Fruit fly (Drosophila melanogaster) whole organism, embryonic: Measurements from ENCODE around the gene CG3704.

Experiments used
- Atf-2 ChIP-seq: fragments of 200-800 bp; sonication (Bioruptor generic); optimal IDR thresholded peaks from 2 replicates; lab custom pipeline; 2016; ENCODE audit warnings: missing biosample characterization, missing genetic modification characterization
- B-H2 ChIP-seq: fragments of 200-800 bp; sonication (Bioruptor generic); optimal IDR thresholded peaks from 2 replicates; lab custom pipeline; 2018; ENCODE audit warnings: missing biosample characterization, mild to moderate bottlenecking, missing genetic modification characterization
- CG10543 ChIP-seq: fragments of 200-800 bp; sonication (Bioruptor generic); optimal IDR thresholded peaks from 3 replicates; lab custom pipeline; 2017; ENCODE audit warnings: missing biosample characterization, mild to moderate bottlenecking, missing genetic modification characterization, moderate library complexity
- CG11085 ChIP-seq: fragments of 200-800 bp; sonication (Bioruptor generic); IDR thresholded peaks from 2 replicates; pipeline ENCODE4 v1.3.6; 2022; ENCODE audit warnings: missing biosample characterization, missing genetic modification characterization
- CG12236 ChIP-seq: fragments of 200-800 bp; sonication (Bioruptor generic); optimal IDR thresholded peaks from 2 replicates; lab custom pipeline; 2016; ENCODE audit warnings: missing biosample characterization, missing genetic modification characterization
- CG12769 ChIP-seq: fragments of 200-800 bp; sonication (Bioruptor generic); optimal IDR thresholded peaks from 2 replicates; lab custom pipeline; 2019; ENCODE audit warnings: missing biosample characterization, mild to moderate bottlenecking, missing genetic modification characterization, moderate library complexity
- CG12942 ChIP-seq: fragments of 200-800 bp; sonication (Bioruptor generic); optimal IDR thresholded peaks from 3 replicates; lab custom pipeline; 2016; ENCODE audit warnings: missing biosample characterization, missing genetic modification characterization
- CG16813 ChIP-seq: fragments of 200-800 bp; sonication (Bioruptor generic); IDR thresholded peaks from 3 replicates; pipeline ENCODE4 v1.3.6; 2022; ENCODE audit warnings: missing biosample characterization, missing genetic modification characterization; ENCODE audit not compliant: partially characterized antibody
- CG16863 ChIP-seq: fragments of 200-800 bp; sonication (Bioruptor generic); optimal IDR thresholded peaks from 3 replicates; lab custom pipeline; 2016; ENCODE audit warnings: missing biosample characterization, missing genetic modification characterization
- CG17385 ChIP-seq: fragments of 200-800 bp; sonication (Bioruptor generic); optimal IDR thresholded peaks from 3 replicates; lab custom pipeline; 2018; ENCODE audit warnings: missing biosample characterization, mild to moderate bottlenecking, missing genetic modification characterization
- CG17612 ChIP-seq: fragments of 200-800 bp; sonication (Bioruptor generic); IDR thresholded peaks from 2 replicates; pipeline ENCODE4 v1.3.6; 2022; ENCODE audit warnings: missing biosample characterization, missing genetic modification characterization
- CG18619 ChIP-seq: fragments of 200-800 bp; sonication (Bioruptor generic); optimal IDR thresholded peaks from 3 replicates; lab custom pipeline; 2017; ENCODE audit warnings: missing biosample characterization, mild to moderate bottlenecking, missing genetic modification characterization
- CG2120 ChIP-seq: fragments of 200-800 bp; sonication (Bioruptor generic); optimal IDR thresholded peaks from 3 replicates; lab custom pipeline; 2016; ENCODE audit warnings: missing biosample characterization, missing genetic modification characterization
- CG31224 ChIP-seq: fragments of 200-800 bp; sonication (Bioruptor generic); IDR thresholded peaks from 2 replicates; pipeline ENCODE4 v1.3.6; 2022; ENCODE audit warnings: missing biosample characterization, missing genetic modification characterization
- CG31365 ChIP-seq: fragments of 200-800 bp; sonication (Bioruptor generic); optimal IDR thresholded peaks from 2 replicates; lab custom pipeline; 2018; ENCODE audit warnings: missing biosample characterization, mild to moderate bottlenecking, missing genetic modification characterization
- CG31441 ChIP-seq: fragments of 200-800 bp; sonication (Bioruptor generic); IDR thresholded peaks from 2 replicates; pipeline ENCODE4 v1.3.6; 2022; ENCODE audit warnings: missing biosample characterization, missing genetic modification characterization
- CG3163 ChIP-seq: fragments of 200-800 bp; sonication (Bioruptor generic); optimal IDR thresholded peaks from 3 replicates; lab custom pipeline; 2016; ENCODE audit warnings: missing biosample characterization, missing genetic modification characterization
- CG34224 ChIP-seq: fragments of 200-800 bp; sonication (Bioruptor generic); IDR thresholded peaks from 3 replicates; pipeline ENCODE4 v1.3.6; 2022; ENCODE audit warnings: missing biosample characterization, missing genetic modification characterization; ENCODE audit not compliant: partially characterized antibody
- CG3726 ChIP-seq: fragments of 200-800 bp; sonication (Bioruptor generic); IDR thresholded peaks from 3 replicates; pipeline ENCODE4, ENCODE4 v1.3.6; 2022; ENCODE audit warnings: missing biosample characterization, missing genetic modification characterization
- CG43689 ChIP-seq: fragments of 200-800 bp; sonication (Bioruptor generic); IDR thresholded peaks from 2 replicates; pipeline ENCODE4 v1.3.6; 2022; ENCODE audit warnings: missing biosample characterization, missing genetic modification characterization
- CG6689 ChIP-seq: fragments of 200-800 bp; sonication (Bioruptor generic); IDR thresholded peaks from 2 replicates; pipeline ENCODE4 v1.3.6; 2022; ENCODE audit warnings: missing biosample characterization, missing genetic modification characterization
- CG6765 ChIP-seq: fragments of 200-800 bp; sonication (Bioruptor generic); optimal IDR thresholded peaks from 3 replicates; lab custom pipeline; 2017; ENCODE audit warnings: missing biosample characterization, mild to moderate bottlenecking, missing genetic modification characterization
- CG8765 ChIP-seq: fragments of 200-800 bp; sonication (Bioruptor generic); IDR thresholded peaks from 2 replicates; pipeline ENCODE4 v1.3.6; 2022; ENCODE audit warnings: missing biosample characterization, missing genetic modification characterization
- CG8944 ChIP-seq: fragments of 200-800 bp; sonication (Bioruptor generic); optimal IDR thresholded peaks from 3 replicates; lab custom pipeline; 2016; ENCODE audit warnings: missing biosample characterization, missing genetic modification characterization
- CG9817 ChIP-seq: fragments of 200-800 bp; sonication (Bioruptor generic); optimal IDR thresholded peaks from 2 replicates; lab custom pipeline; 2018; ENCODE audit warnings: missing biosample characterization, mild to moderate bottlenecking, missing genetic modification characterization, moderate library complexity
- Camta ChIP-seq: fragments of 200-800 bp; sonication (Bioruptor generic); optimal IDR thresholded peaks from 2 replicates; lab custom pipeline; 2016; ENCODE audit warnings: missing biosample characterization, missing genetic modification characterization
- CrebB ChIP-seq: fragments of 200-800 bp; sonication (Bioruptor generic); optimal IDR thresholded peaks from 3 replicates; lab custom pipeline; 2018; ENCODE audit warnings: missing biosample characterization, mild to moderate bottlenecking, missing genetic modification characterization
- Dfd ChIP-seq, 2 experiments: fragments of >200 bp; optimal IDR thresholded peaks; 2 replicates each; lab custom pipeline; 2017; ENCODE audit warnings: missing biosample characterization in 2 of 2, missing genetic modification characterization in 2 of 2
- Fer3 ChIP-seq: fragments of 200-800 bp; sonication (Bioruptor generic); optimal IDR thresholded peaks from 2 replicates; lab custom pipeline; 2018; ENCODE audit warnings: missing biosample characterization, mild to moderate bottlenecking, missing genetic modification characterization, moderate library complexity
- Hr3 ChIP-seq: fragments of 200-800 bp; sonication (Bioruptor generic); optimal IDR thresholded peaks from 3 replicates; lab custom pipeline; 2016; ENCODE audit warnings: missing biosample characterization, missing genetic modification characterization
- Lhr ChIP-seq: fragments of 200-800 bp; sonication (Bioruptor generic); optimal IDR thresholded peaks from 3 replicates; lab custom pipeline; 2017; ENCODE audit warnings: mild to moderate bottlenecking, missing biosample characterization, missing genetic modification reagents, missing genetic modification characterization
- Max ChIP-seq: fragments of 200-800 bp; sonication (Bioruptor generic); optimal IDR thresholded peaks from 2 replicates; lab custom pipeline; 2016; ENCODE audit warnings: missing biosample characterization, mild to moderate bottlenecking, missing genetic modification characterization
- Side ChIP-seq: fragments of 200-800 bp; sonication (Bioruptor generic); optimal IDR thresholded peaks from 2 replicates; lab custom pipeline; 2016; ENCODE audit warnings: missing biosample characterization, missing genetic modification characterization
- Ssrp ChIP-seq: fragments of 200-800 bp; sonication (Bioruptor generic); optimal IDR thresholded peaks from 2 replicates; lab custom pipeline; 2018; ENCODE audit warnings: missing biosample characterization, mild to moderate bottlenecking, missing genetic modification characterization, moderate library complexity
- abd-A ChIP-seq: fragments of 200-800 bp; sonication (Bioruptor generic); optimal IDR thresholded peaks from 3 replicates; lab custom pipeline; 2019; ENCODE audit warnings: missing biosample characterization, mild to moderate bottlenecking, missing genetic modification characterization, moderate library complexity
- al ChIP-seq: fragments of 200-800 bp; sonication (Bioruptor generic); IDR thresholded peaks from 2 replicates; pipeline ENCODE4 v1.3.6; 2022; ENCODE audit warnings: missing biosample characterization, missing genetic modification characterization
- bcd ChIP-seq: fragments of 200-800 bp; sonication (Bioruptor generic); optimal IDR thresholded peaks from 2 replicates; lab custom pipeline; 2017; ENCODE audit warnings: missing biosample characterization, mild to moderate bottlenecking, missing genetic modification characterization
- cg ChIP-seq: fragments of 200-800 bp; sonication (Bioruptor generic); optimal IDR thresholded peaks from 3 replicates; lab custom pipeline; 2019; ENCODE audit warnings: missing biosample characterization, mild to moderate bottlenecking, missing genetic modification characterization, moderate library complexity
- chinmo ChIP-seq: fragments of 200-800 bp; sonication (Bioruptor generic); IDR thresholded peaks from 4 replicates; pipeline ENCODE4 v1.3.6; 2022; ENCODE audit warnings: missing biosample characterization, missing genetic modification characterization; ENCODE audit not compliant: partially characterized antibody
- gem ChIP-seq: fragments of 200-800 bp; sonication (Bioruptor generic); optimal IDR thresholded peaks from 2 replicates; lab custom pipeline; 2019; ENCODE audit warnings: missing biosample characterization, mild to moderate bottlenecking, missing genetic modification characterization, moderate library complexity
- ind ChIP-seq: fragments of 200-800 bp; sonication (Bioruptor generic); optimal IDR thresholded peaks from 3 replicates; lab custom pipeline; 2016; ENCODE audit warnings: missing biosample characterization, missing genetic modification characterization
- inv ChIP-seq: fragments of 200-800 bp; sonication (Bioruptor generic); IDR thresholded peaks from 2 replicates; pipeline ENCODE4 v1.3.6; 2022; ENCODE audit warnings: missing biosample characterization, missing genetic modification characterization; ENCODE audit not compliant: partially characterized antibody
- lilli ChIP-seq: fragments of 200-800 bp; sonication (Bioruptor generic); optimal IDR thresholded peaks from 3 replicates; lab custom pipeline; 2016; ENCODE audit warnings: missing biosample characterization, missing genetic modification characterization
- onecut ChIP-seq: fragments of 200-800 bp; sonication (Bioruptor generic); IDR thresholded peaks from 2 replicates; pipeline ENCODE4 v1.3.6; 2022; ENCODE audit warnings: missing biosample characterization, missing genetic modification characterization
- ranshi ChIP-seq: fragments of 200-800 bp; sonication (Bioruptor generic); IDR thresholded peaks from 2 replicates; pipeline ENCODE4 v1.3.6; 2022; ENCODE audit warnings: missing biosample characterization, missing genetic modification characterization
- schlank ChIP-seq: fragments of 200-800 bp; sonication (Bioruptor generic); optimal IDR thresholded peaks from 2 replicates; lab custom pipeline; 2018; ENCODE audit warnings: missing biosample characterization, mild to moderate bottlenecking, missing genetic modification characterization
- toy ChIP-seq: fragments of 200-800 bp; sonication (Bioruptor generic); IDR thresholded peaks from 2 replicates; pipeline ENCODE4 v1.3.6; 2022; ENCODE audit warnings: missing biosample characterization, missing genetic modification characterization
- trem ChIP-seq: fragments of 200-800 bp; optimal IDR thresholded peaks from 3 replicates; lab custom pipeline; 2019; ENCODE audit warnings: missing biosample characterization, mild to moderate bottlenecking, missing genetic modification characterization, moderate library complexity
- tup ChIP-seq: fragments of 200-800 bp; sonication (Bioruptor generic); optimal IDR thresholded peaks from 2 replicates; lab custom pipeline; 2016; ENCODE audit warnings: missing biosample characterization, mild to moderate bottlenecking, missing genetic modification characterization, moderate library complexity
- vfl ChIP-seq: fragments of 200-800 bp; sonication (Bioruptor generic); optimal IDR thresholded peaks from 2 replicates; lab custom pipeline; 2016; ENCODE audit warnings: missing biosample characterization, missing genetic modification characterization
- wor ChIP-seq: fragments of 200-800 bp; sonication (Bioruptor generic); IDR thresholded peaks from 2 replicates; pipeline ENCODE4 v1.3.6; 2022; ENCODE audit warnings: missing biosample characterization, missing genetic modification characterization

CG3704 gene

dm6 chrX:953807-954206 lies 13.2 kb upstream of the CG3704 start (continued):
- TF ChIP-seq abd-A (tag; lab: Kevin White, UChicago): no peak
- TF ChIP-seq wor: no peak

dm6 chrX:951800-952199 lies 11.2 kb upstream of the CG3704 start, which contains the start of gene CG3690:
Gene CG3690 (minus strand): TSS chrX:951900.
- TF ChIP-seq Camta (GFP tag; lab: Kevin White, UChicago) (no peak), gem (tag; lab: Kevin White, UChicago) (no peak), CrebB (no peak), CG12942 (GFP tag; lab: Kevin White, UChicago) (no peak), CG12769 (tag; lab: Kevin White, UChicago) (no peak), CG17385 (no peak), chinmo (no peak), Side (GFP tag; lab: Kevin White, UChicago) (no peak), tup (GFP tag; lab: Kevin White, UChicago) (no peak), CG11085 (GFP tag; lab: Robert Waterston, UW) (no peak), CG9817 (tag; lab: Kevin White, UChicago) (no peak), CG3163 (no peak), CG31441 (no peak), CG6765 (GFP tag; lab: Kevin White, UChicago) (no peak), CG8765 (no peak), toy (GFP tag; lab: Robert Waterston, UW) (no peak), CG34224 (GFP tag; lab: Robert Waterston, UW) (no peak), schlank (tag; lab: Kevin White, UChicago) (no peak)

dm6 chrX:948285-948556 lies 7.6 kb upstream of the CG3704 start:
- peak; percentile 23 for TF ChIP-seq Fer3 (tag; lab: Kevin White, UChicago)
- TF ChIP-seq Dfd (GFP tag; optimal IDR thresholded peaks at IDR 0.05; lab: Kevin White, UChicago): no peak
- TF ChIP-seq vfl: no peak
- no peak for TF ChIP-seq Hr3
- no peak for TF ChIP-seq CG3726 (GFP tag; lab: Robert Waterston, UW)
- no peak for TF ChIP-seq CG31365 (tag; lab: Kevin White, UChicago)
- TF ChIP-seq CG17612 (GFP tag; lab: Robert Waterston, UW): 0 out of 2 replicates have a peak, but pooled peaks have one; percentile 8
- TF ChIP-seq B-H2: no peak
- TF ChIP-seq CG18619 (GFP tag; lab: Kevin White, UChicago): no peak
- no peak for TF ChIP-seq Lhr (GFP tag; lab: Kevin White, UChicago)
- TF ChIP-seq al (GFP tag; lab: Robert Waterston, UW): peak; percentile 53; the same call in 1 of the 2 replicates
- TF ChIP-seq CG6689 (GFP tag; lab: Robert Waterston, UW): no peak
- TF ChIP-seq CG31224 (GFP tag; lab: Robert Waterston, UW): peak; percentile 51
- TF ChIP-seq ranshi (GFP tag; lab: Robert Waterston, UW): 0 out of 2 replicates have a peak, but pooled peaks have one; percentile 26
- TF ChIP-seq ind (GFP tag; lab: Kevin White, UChicago): peak; percentile 6
- TF ChIP-seq lilli: peak; percentile 4
- no peak for TF ChIP-seq cg (GFP tag; lab: Kevin White, UChicago)
- TF ChIP-seq bcd (GFP tag; lab: Kevin White, UChicago): no peak
- TF ChIP-seq Atf-2 (GFP tag; lab: Kevin White, UChicago): no peak
- no peak for TF ChIP-seq trem (tag; lab: Kevin White, UChicago)
- no peak for TF ChIP-seq Ssrp (tag; lab: Kevin White, UChicago)
- no peak for TF ChIP-seq CG12236 (GFP tag; lab: Kevin White, UChicago)
- no peak for TF ChIP-seq CG8944 (GFP tag; lab: Kevin White, UChicago)
- TF ChIP-seq onecut (GFP tag; lab: Robert Waterston, UW): no peak
- TF ChIP-seq inv (GFP tag; lab: Robert Waterston, UW): no peak
- TF ChIP-seq CG43689: no peak
- no peak for TF ChIP-seq Max (GFP tag; lab: Kevin White, UChicago)
- no peak for TF ChIP-seq CG16813 (GFP tag; lab: Robert Waterston, UW)
- TF ChIP-seq CG10543 (GFP tag; lab: Kevin White, UChicago): no peak
- peak; percentile 59 for TF ChIP-seq CG2120 (GFP tag; lab: Kevin White, UChicago)
- TF ChIP-seq CG16863 (GFP tag; lab: Kevin White, UChicago): no peak
